Fruit fly (Drosophila melanogaster) whole organism, prepupa: Measurements from ENCODE around the gene Srp68.

Source experiments
- CG10631 ChIP-seq: fragments of 200-800 bp; sonication (Bioruptor generic); optimal IDR thresholded peaks from 2 replicates; lab custom pipeline; 2016; ENCODE audit warnings: missing biosample characterization, missing genetic modification characterization
- CG10669 ChIP-seq: fragments of 200-800 bp; sonication (Bioruptor generic); optimal IDR thresholded peaks from 3 replicates; lab custom pipeline; 2018; ENCODE audit warnings: missing biosample characterization, mild to moderate bottlenecking, missing genetic modification characterization, moderate library complexity
- CG11294 ChIP-seq: fragments of 200-800 bp; sonication (Bioruptor generic); IDR thresholded peaks from 2 replicates; pipeline ENCODE4 v1.3.6; 2022; ENCODE audit warnings: missing biosample characterization, missing genetic modification characterization
- CG11762 ChIP-seq: fragments of 200-800 bp; sonication (Bioruptor generic); optimal IDR thresholded peaks from 3 replicates; lab custom pipeline; 2016; ENCODE audit warnings: missing biosample characterization, missing genetic modification characterization; ENCODE audit not compliant: insufficient read depth
- CG11902 ChIP-seq: fragments of 200-800 bp; sonication (Bioruptor generic); optimal IDR thresholded peaks from 3 replicates; lab custom pipeline; 2016; ENCODE audit warnings: missing biosample characterization, missing genetic modification characterization
- CG15336 ChIP-seq: fragments of 200-800 bp; sonication (Bioruptor generic); IDR thresholded peaks from 2 replicates; pipeline ENCODE4 v1.3.6; 2022; ENCODE audit warnings: missing biosample characterization, missing genetic modification characterization
- CG1621 ChIP-seq: fragments of 200-800 bp; sonication (Bioruptor generic); optimal IDR thresholded peaks from 3 replicates; lab custom pipeline; 2018; ENCODE audit warnings: missing biosample characterization, mild to moderate bottlenecking, missing genetic modification characterization
- CG3032 ChIP-seq: fragments of 200-800 bp; optimal IDR thresholded peaks from 2 replicates; lab custom pipeline; 2019; ENCODE audit warnings: missing biosample characterization, mild to moderate bottlenecking, missing genetic modification characterization, moderate library complexity
- CG31627 ChIP-seq: fragments of 200-800 bp; sonication (Bioruptor generic); optimal IDR thresholded peaks from 3 replicates; lab custom pipeline; 2016; ENCODE audit warnings: missing biosample characterization, missing genetic modification characterization
- CG34406 ChIP-seq: fragments of 200-800 bp; sonication (Bioruptor generic); optimal IDR thresholded peaks from 3 replicates; lab custom pipeline; 2016; ENCODE audit warnings: missing biosample characterization, missing genetic modification characterization
- CG3919 ChIP-seq: fragments of 200-800 bp; sonication (Bioruptor generic); optimal IDR thresholded peaks from 3 replicates; lab custom pipeline; 2016; ENCODE audit warnings: missing biosample characterization, missing genetic modification characterization
- CG4318 ChIP-seq: fragments of 200-800 bp; sonication (Bioruptor generic); optimal IDR thresholded peaks from 3 replicates; lab custom pipeline; 2017; ENCODE audit warnings: missing biosample characterization, mild to moderate bottlenecking, missing genetic modification characterization
- CG6163 ChIP-seq: fragments of 200-800 bp; sonication (Bioruptor generic); IDR thresholded peaks from 3 replicates; pipeline ENCODE4 v1.3.6; 2022; ENCODE audit warnings: missing biosample characterization, missing genetic modification characterization
- CG6276 ChIP-seq: fragments of 200-800 bp; sonication (Bioruptor generic); optimal IDR thresholded peaks from 2 replicates; lab custom pipeline; 2017; ENCODE audit warnings: missing biosample characterization, mild to moderate bottlenecking, missing genetic modification characterization
- CG6792 ChIP-seq: fragments of 200-800 bp; sonication (Bioruptor generic); optimal IDR thresholded peaks from 3 replicates; lab custom pipeline; 2016; ENCODE audit warnings: missing biosample characterization, missing genetic modification characterization
- CG6808 ChIP-seq: fragments of 200-800 bp; sonication (Bioruptor generic); optimal IDR thresholded peaks from 3 replicates; lab custom pipeline; 2017; ENCODE audit warnings: missing biosample characterization, missing genetic modification characterization, mild to moderate bottlenecking, moderate library complexity, missing genetic modification reagents
- CG6854 ChIP-seq: fragments of 200-800 bp; sonication (Bioruptor generic); optimal IDR thresholded peaks from 2 replicates; lab custom pipeline; 2017; ENCODE audit warnings: missing biosample characterization, mild to moderate bottlenecking, missing genetic modification characterization
- CG7368 ChIP-seq: fragments of 200-800 bp; sonication (Bioruptor generic); optimal IDR thresholded peaks from 3 replicates; lab custom pipeline; 2016; ENCODE audit warnings: missing biosample characterization, missing genetic modification characterization
- CG8319 ChIP-seq: fragments of 200-800 bp; sonication (Bioruptor generic); optimal IDR thresholded peaks from 3 replicates; lab custom pipeline; 2016; ENCODE audit warnings: missing biosample characterization, missing genetic modification characterization
- CG9139 ChIP-seq: fragments of 200-800 bp; sonication (Bioruptor generic); optimal IDR thresholded peaks from 3 replicates; lab custom pipeline; 2017; ENCODE audit warnings: missing biosample characterization, mild to moderate bottlenecking, missing genetic modification characterization
- Eip75B ChIP-seq: fragments of 200-800 bp; sonication (Bioruptor generic); optimal IDR thresholded peaks from 3 replicates; lab custom pipeline; 2016; ENCODE audit warnings: missing biosample characterization, missing genetic modification characterization
- Eip93F ChIP-seq: fragments of 200-800 bp; sonication (Bioruptor generic); optimal IDR thresholded peaks from 2 replicates; lab custom pipeline; 2016; ENCODE audit warnings: missing biosample characterization, mild to moderate bottlenecking, missing genetic modification characterization
- Ets21C ChIP-seq: fragments of 200-800 bp; sonication (Bioruptor generic); optimal IDR thresholded peaks from 3 replicates; lab custom pipeline; 2016; ENCODE audit warnings: missing biosample characterization, missing genetic modification characterization
- Ets96B ChIP-seq: fragments of 200-800 bp; optimal IDR thresholded peaks from 2 replicates; lab custom pipeline; 2019; ENCODE audit warnings: missing biosample characterization, mild to moderate bottlenecking, missing genetic modification characterization, moderate library complexity
- Hr38 ChIP-seq: sonication (Bioruptor generic); optimal IDR thresholded peaks from 2 replicates; lab custom pipeline; 2016; ENCODE audit warnings: missing biosample characterization, missing genetic modification characterization
- Met ChIP-seq: fragments of 200-800 bp; sonication (Bioruptor generic); optimal IDR thresholded peaks from 3 replicates; lab custom pipeline; 2016; ENCODE audit warnings: missing biosample characterization, missing genetic modification characterization
- OdsH ChIP-seq: fragments of 200-800 bp; sonication (Bioruptor generic); optimal IDR thresholded peaks from 3 replicates; lab custom pipeline; 2016; ENCODE audit warnings: missing biosample characterization, missing genetic modification characterization
- Smox ChIP-seq: fragments of 200-800 bp; sonication (Bioruptor generic); optimal IDR thresholded peaks from 3 replicates; lab custom pipeline; 2016; ENCODE audit warnings: missing biosample characterization, missing genetic modification characterization
- Sox102F ChIP-seq: fragments of 200-800 bp; sonication (Bioruptor generic); optimal IDR thresholded peaks from 2 replicates; lab custom pipeline; 2016; ENCODE audit warnings: missing biosample characterization, mild to moderate bottlenecking, missing genetic modification characterization
- Sox14 ChIP-seq: fragments of 200-800 bp; sonication (Bioruptor generic); optimal IDR thresholded peaks from 3 replicates; lab custom pipeline; 2016; ENCODE audit warnings: missing biosample characterization, missing genetic modification characterization
- cyc ChIP-seq: fragments of 200-800 bp; sonication (Bioruptor generic); optimal IDR thresholded peaks from 3 replicates; lab custom pipeline; 2016; ENCODE audit warnings: missing biosample characterization, missing genetic modification characterization
- eg ChIP-seq: fragments of 200-800 bp; sonication (Bioruptor generic); IDR thresholded peaks from 3 replicates; pipeline ENCODE4 v1.3.6; 2022; ENCODE audit warnings: missing biosample characterization, missing genetic modification characterization
- fd59A ChIP-seq: fragments of 200-800 bp; sonication (Bioruptor generic); optimal IDR thresholded peaks from 2 replicates; lab custom pipeline; 2017; ENCODE audit warnings: missing biosample characterization, mild to moderate bottlenecking, missing genetic modification characterization, missing genetic modification reagents
- fd85E ChIP-seq: fragments of 200-800 bp; sonication (Bioruptor generic); optimal IDR thresholded peaks from 3 replicates; lab custom pipeline; 2016; ENCODE audit warnings: missing biosample characterization, missing genetic modification characterization
- fkh ChIP-seq: fragments of 200-800 bp; sonication (Bioruptor generic); optimal IDR thresholded peaks from 3 replicates; lab custom pipeline; 2017; ENCODE audit warnings: missing biosample characterization, mild to moderate bottlenecking, missing genetic modification characterization, moderate library complexity
- pdm3 ChIP-seq: fragments of 200-800 bp; sonication (Bioruptor generic); optimal IDR thresholded peaks from 3 replicates; lab custom pipeline; 2016; ENCODE audit warnings: missing biosample characterization, missing genetic modification characterization
- spab ChIP-seq: fragments of 200-800 bp; sonication (Bioruptor generic); optimal IDR thresholded peaks from 2 replicates; lab custom pipeline; 2017; ENCODE audit warnings: missing biosample characterization, mild to moderate bottlenecking, missing genetic modification characterization, missing genetic modification reagents
- ss ChIP-seq, 2 experiments: fragments of 200-800 bp; sonication (Bioruptor generic); optimal IDR thresholded peaks; 2 replicates in 1 of 2; 3 replicates in 1 of 2; lab custom pipeline; 2017 to 2018; ENCODE audit warnings: mild to moderate bottlenecking in 2 of 2, missing biosample characterization in 2 of 2, missing genetic modification characterization in 2 of 2, moderate library complexity in 1 of 2
- svp ChIP-seq: fragments of 200-800 bp; sonication (Bioruptor generic); peaks from one replicate; lab custom pipeline; 2016; ENCODE audit warnings: missing biosample characterization, missing genetic modification characterization
- topi ChIP-seq: fragments of 200-800 bp; sonication (Bioruptor generic); optimal IDR thresholded peaks from 3 replicates; lab custom pipeline; 2016; ENCODE audit warnings: missing biosample characterization, missing genetic modification characterization
- vri ChIP-seq: fragments of 200-800 bp; sonication (Bioruptor generic); optimal IDR thresholded peaks from 3 replicates; lab custom pipeline; 2016; ENCODE audit warnings: missing biosample characterization, mild to moderate bottlenecking, missing genetic modification characterization

Gene Srp68

DNA sequence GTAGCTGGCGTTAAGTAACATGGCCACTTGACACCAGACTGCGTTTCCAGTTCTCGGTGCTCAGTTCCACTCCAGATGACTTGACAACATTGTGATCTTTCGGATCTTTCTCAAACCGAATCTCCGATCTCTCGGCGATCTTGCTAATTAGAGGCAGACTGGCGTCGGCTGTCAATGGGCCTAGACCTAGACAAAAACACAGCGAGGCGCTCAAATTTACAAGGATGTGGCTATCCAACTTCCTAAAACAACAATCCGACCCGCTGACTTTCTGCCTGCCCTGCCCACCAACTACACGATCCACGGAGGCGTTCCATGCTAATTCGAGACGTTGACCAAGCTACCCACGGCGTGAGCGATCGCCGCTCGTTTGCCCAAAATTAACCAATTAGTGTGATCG is 38.9 kb downstream of the Srp68 start:
- no peak for TF ChIP-seq Ets96B (tag; lab: Kevin White, UChicago)
- no peak for TF ChIP-seq CG10669 (GFP tag; lab: Kevin White, UChicago)
- TF ChIP-seq Eip75B, result no peak
- TF ChIP-seq Smox, result no peak
- TF ChIP-seq CG6163 (GFP tag; lab: Robert Waterston, UW), result no peak
- no peak for TF ChIP-seq cyc
- no peak for TF ChIP-seq svp (GFP tag; lab: Kevin White, UChicago)
- TF ChIP-seq pdm3 (GFP tag; lab: Kevin White, UChicago), result no peak
- no peak for TF ChIP-seq CG1621

- TF ChIP-seq Eip75B (no peak), vri (GFP tag; lab: Kevin White, UChicago) (no peak), fkh (GFP tag; lab: Kevin White, UChicago) (no peak), Ets21C (GFP tag; lab: Kevin White, UChicago) (no peak), fd85E (no peak), CG34406 (no peak), CG10631 (no peak), CG6792 (GFP tag; lab: Kevin White, UChicago) (no peak), CG1621 (no peak), Met (no peak), CG6276 (GFP tag; lab: Kevin White, UChicago) (no peak)
Measured at dm6 chr3L:9017414-9017813, 42.6 kb downstream of the Srp68 start.

dm6 chr3L:9019196-9019662 is 44.4 kb downstream of the Srp68 start, which contains the start of gene Doc2:
Doc2 (minus strand) TSS chr3L:9019246.
- no peak for TF ChIP-seq Eip93F
- peak; percentile 24 for TF ChIP-seq fkh (GFP tag; lab: Kevin White, UChicago)

DNA sequence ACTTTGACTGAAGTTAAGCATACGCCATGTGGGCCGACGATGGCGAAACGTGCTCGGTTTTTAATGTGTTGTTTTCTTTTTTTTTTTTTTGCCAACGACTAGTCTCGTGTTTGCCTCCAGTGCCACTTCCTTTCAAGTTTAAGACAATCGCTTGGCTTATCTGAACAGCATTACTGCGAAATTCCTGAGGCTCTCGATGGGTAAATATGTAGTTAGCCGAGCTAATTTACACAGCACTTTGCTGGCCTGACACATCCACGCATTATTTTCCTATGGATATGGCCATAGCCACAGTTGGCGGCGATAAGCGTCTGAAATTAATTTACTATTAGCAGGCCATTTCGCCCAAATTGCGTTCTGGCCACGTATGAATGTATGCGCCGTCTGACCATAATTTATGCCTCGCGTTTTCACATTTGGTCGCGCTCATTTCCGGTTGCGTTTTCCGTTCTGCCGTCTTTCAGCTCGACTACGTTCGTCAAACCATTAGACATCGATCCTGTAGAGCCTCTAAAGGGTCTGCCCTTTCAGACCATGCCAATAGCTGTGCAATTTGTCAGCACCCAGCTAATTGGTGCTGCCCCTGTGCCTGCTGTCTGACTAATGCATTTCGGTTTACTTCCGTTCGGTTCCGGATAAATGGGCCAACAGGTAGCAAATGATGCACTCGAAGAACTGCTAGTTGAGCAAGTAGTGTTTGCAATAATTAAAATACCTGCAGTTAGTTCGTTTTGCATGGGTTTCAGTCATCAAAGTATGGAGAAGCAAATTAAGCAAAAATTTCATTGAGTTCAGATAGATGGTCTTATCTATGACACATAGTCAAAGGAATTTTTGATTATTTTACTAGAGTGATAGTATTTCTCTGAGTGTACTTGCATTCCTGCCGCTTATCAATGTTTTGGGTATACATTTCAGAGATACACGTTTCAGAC is 45.9 kb downstream of the Srp68 start:
- TF ChIP-seq svp (GFP tag; lab: Kevin White, UChicago), result no peak
- TF ChIP-seq Hr38, result no peak
- TF ChIP-seq Eip75B, result no peak
- TF ChIP-seq fkh (GFP tag; lab: Kevin White, UChicago), result peak; percentile 41
- peak; percentile 8 for TF ChIP-seq CG10631
- TF ChIP-seq CG11902 (GFP tag; lab: Kevin White, UChicago), result no peak

dm6 chr3L:9023627-9024026 is 48.8 kb downstream of the Srp68 start:
- TF ChIP-seq CG9139 (GFP tag; lab: Kevin White, UChicago), result no peak
- no peak for TF ChIP-seq CG11902 (GFP tag; lab: Kevin White, UChicago)
- TF ChIP-seq Ets96B (tag; lab: Kevin White, UChicago), result no peak
- TF ChIP-seq CG15336 (GFP tag; lab: Robert Waterston, UW), result no peak
- no peak for TF ChIP-seq fd85E
- TF ChIP-seq Met, result peak; percentile 41
- TF ChIP-seq CG6854 (GFP tag; lab: Kevin White, UChicago), result no peak
- TF ChIP-seq spab, result no peak
- no peak for TF ChIP-seq Eip93F
- TF ChIP-seq CG6163 (GFP tag; lab: Robert Waterston, UW), result peak; percentile 54; the same call in 1 of the 3 replicates
- no peak for TF ChIP-seq fkh (GFP tag; lab: Kevin White, UChicago)
- no peak for TF ChIP-seq Sox14
- no peak for TF ChIP-seq topi (GFP tag; lab: Kevin White, UChicago)
- TF ChIP-seq Ets21C (GFP tag; lab: Kevin White, UChicago), result peak; percentile 2
- TF ChIP-seq Smox, result peak; percentile 19
- peak; percentile 34 for TF ChIP-seq Sox102F (GFP tag; lab: Kevin White, UChicago)
- TF ChIP-seq fd59A (GFP tag; lab: Kevin White, UChicago), result no peak
- TF ChIP-seq ss (GFP tag; optimal IDR thresholded peaks at IDR 0.05; lab: Kevin White, UChicago), result no peak
- TF ChIP-seq CG34406, result no peak
- no peak for TF ChIP-seq CG3032
- no peak for TF ChIP-seq eg (GFP tag; lab: Robert Waterston, UW)
- no peak for TF ChIP-seq CG3919 (GFP tag; lab: Kevin White, UChicago)
- no peak for TF ChIP-seq CG11762 (GFP tag; lab: Kevin White, UChicago)
- peak; percentile 41 for TF ChIP-seq CG31627 (GFP tag; lab: Kevin White, UChicago)
- no peak for TF ChIP-seq CG1621
- no peak for TF ChIP-seq CG7368 (GFP tag; lab: Kevin White, UChicago)
- TF ChIP-seq CG6808, result no peak
- no peak for TF ChIP-seq CG4318 (GFP tag; lab: Kevin White, UChicago)
- no peak for TF ChIP-seq CG8319 (GFP tag; lab: Kevin White, UChicago)
- peak; percentile 9 for TF ChIP-seq OdsH (GFP tag; lab: Kevin White, UChicago)
- no peak for TF ChIP-seq CG11294 (GFP tag; lab: Robert Waterston, UW)
